Worm (Caenorhabditis elegans): Measurements from ENCODE around the gene K01G5.8.

DNA sequence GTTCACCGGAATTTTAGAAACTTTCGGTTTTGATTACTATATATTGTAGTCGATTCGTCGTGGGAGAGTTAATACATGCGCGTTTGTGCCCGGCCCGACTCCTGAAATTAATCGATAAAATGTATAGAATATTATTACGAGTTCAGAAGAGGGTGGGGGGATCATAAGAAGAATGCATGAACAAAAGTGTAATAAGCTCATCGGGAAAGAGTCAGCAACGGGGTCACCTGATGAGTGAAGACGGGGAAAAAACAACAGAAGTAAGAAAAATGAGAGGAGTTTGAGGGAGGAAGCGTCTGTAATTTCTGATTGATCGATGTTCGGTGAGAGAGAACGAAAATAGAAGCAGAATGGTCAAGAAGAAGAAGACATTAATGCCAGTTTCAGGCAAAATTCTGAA lies 24.5 kb downstream of the K01G5.8 start, which contains the start of gene W09D10.4:
- TF ChIP-seq hmg-4 (GFP tag; optimal IDR thresholded peaks at IDR 0.05) (no peak), ceh-13 (GFP tag; optimal IDR thresholded peaks at IDR 0.05) (no peak), ama-1 (optimal IDR thresholded peaks at IDR 0.05) (no peak), tbx-11 (GFP tag; IDR thresholded peaks at IDR 0.05) (no peak), pes-1 (GFP tag; IDR thresholded peaks at IDR 0.05) (no peak), tbx-37 (GFP tag; conservative IDR thresholded peaks at IDR 0.05) (no peak), sea-1 (GFP tag; conservative IDR thresholded peaks at IDR 0.05) (no peak), ets-7 (tag; optimal IDR thresholded peaks at IDR 0.05) (no peak)

Measured in whole organism, early embryonic.